Fruit fly (Drosophila melanogaster) whole organism: Measurements from ENCODE around the gene mre11.

ENCODE experiments used
- psq ChIP-seq: fragments of >200 bp; optimal IDR thresholded peaks from 2 replicates; lab custom pipeline; 2017
- usp ChIP-seq: fragments of >200 bp; optimal IDR thresholded peaks from 2 replicates; lab custom pipeline; 2017; ENCODE audit warnings: missing biosample characterization, missing genetic modification characterization, mixed read lengths

dm6 chr2L:11332978-11333539 lies 51.2 kb downstream of the mre11 start:
- TF ChIP-seq usp (GFP tag; lab: Kevin White, UChicago) (no peak), psq (lab: Kevin White, UChicago) (no peak)
